1 fruit fly cellular context compared by ENCODE assay signal in the genomic region with DNA sequence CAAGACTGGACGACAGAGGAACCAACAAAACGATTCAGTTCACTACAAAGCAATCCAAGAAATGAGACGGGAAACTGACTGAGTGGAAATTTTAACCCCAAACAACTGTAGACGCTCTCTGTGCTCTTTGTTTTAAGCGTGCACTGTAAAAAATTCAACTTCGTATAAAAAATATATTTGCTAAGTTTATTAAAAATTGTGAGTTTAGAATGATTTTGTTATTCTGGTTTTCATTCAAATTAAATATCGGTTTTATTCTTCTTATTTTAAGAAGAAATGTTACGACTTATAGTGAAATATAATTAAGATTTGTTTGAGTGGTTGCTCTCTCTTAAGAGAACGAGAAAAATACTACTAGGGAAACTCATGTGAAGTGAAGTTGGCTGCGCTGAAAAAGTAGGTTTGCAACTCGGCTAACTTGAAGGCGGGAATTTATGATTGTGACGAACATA.
A peak's percentile ranks its signal among the peaks of the same experiment; 100 is the strongest.
TF ChIP-seq lines count a peak whose summit lies in the region.

No protein-coding gene starts in this region.

TF ChIP-seq in whole organism, embryonic, 481 proteins besides CTCF, POLR2A, EP300 and RAD21 (continued from another document):
- TF ChIP-seq sens (GFP tag; lab: Kevin White, UChicago) (peak; percentile 100), scrt (GFP tag; optimal IDR thresholded peaks at IDR 0.05; lab: Kevin White, UChicago) (peak; percentile 83), Dad (GFP tag; optimal IDR thresholded peaks at IDR 0.05; lab: Kevin White, UChicago) (peak; percentile 81), p53 (GFP tag; optimal IDR thresholded peaks at IDR 0.05; lab: Kevin White, UChicago) (peak; percentile 86), psq (GFP tag; optimal IDR thresholded peaks at IDR 0.05; lab: Kevin White, UChicago) (peak; percentile 90), CG4617 (GFP tag; optimal IDR thresholded peaks at IDR 0.05; lab: Kevin White, UChicago; ENCODE audit: borderline replicate concordance) (peak; percentile 79)
